Worm (Caenorhabditis elegans) whole organism, late embryonic: ENCODE results near the gene dhs-29.

ENCODE experiments used
- C08G9.2 ChIP-seq: sonication (generic microtip); optimal IDR thresholded peaks from 2 replicates; lab custom pipeline; 2016; ENCODE audit warnings: mild to moderate bottlenecking, missing genetic modification characterization, moderate library complexity, missing compliant biosample characterization
- K02D7.2 ChIP-seq: sonication (generic microtip); optimal IDR thresholded peaks from 2 replicates; lab custom pipeline; 2017; ENCODE audit warnings: mild to moderate bottlenecking, missing genetic modification characterization, missing compliant biosample characterization
- T23F11.4 ChIP-seq: fragments of 200-800 bp; sonication (Bioruptor generic); optimal IDR thresholded peaks from 2 replicates; lab custom pipeline; 2018; ENCODE audit warnings: mild to moderate bottlenecking, missing genetic modification characterization, missing compliant biosample characterization
- Y22D7AL.16 ChIP-seq: sonication (generic microtip); optimal IDR thresholded peaks from 2 replicates; lab custom pipeline; 2016; ENCODE audit warnings: missing genetic modification characterization, missing compliant biosample characterization
- ahr-1 ChIP-seq: sonication (generic microtip); optimal IDR thresholded peaks from 2 replicates; lab custom pipeline; 2016; ENCODE audit warnings: missing genetic modification characterization, missing compliant biosample characterization
- ceh-14 ChIP-seq: sonication (generic microtip); optimal IDR thresholded peaks from 2 replicates; lab custom pipeline; 2016; ENCODE audit warnings: missing genotype, missing genetic modification characterization, missing compliant biosample characterization
- ceh-19 ChIP-seq: fragments of 200-800 bp; sonication (Bioruptor generic); optimal IDR thresholded peaks from 2 replicates; lab custom pipeline; 2018; ENCODE audit warnings: mild to moderate bottlenecking, missing genetic modification characterization, missing compliant biosample characterization
- ceh-22 ChIP-seq: sonication (generic microtip); optimal IDR thresholded peaks from 2 replicates; lab custom pipeline; 2017; ENCODE audit warnings: missing biosample characterization, missing genetic modification characterization
- ceh-24 ChIP-seq: sonication (generic microtip); optimal IDR thresholded peaks from 2 replicates; lab custom pipeline; 2016; ENCODE audit warnings: mild to moderate bottlenecking, missing genetic modification characterization, missing compliant biosample characterization
- ceh-9 ChIP-seq: sonication (generic microtip); optimal IDR thresholded peaks from 2 replicates; lab custom pipeline; 2016; ENCODE audit warnings: mild to moderate bottlenecking, missing genetic modification characterization, inconsistent platforms, missing compliant biosample characterization
- che-1 ChIP-seq: sonication (generic microtip); optimal IDR thresholded peaks from 2 replicates; lab custom pipeline; 2016; ENCODE audit warnings: mild to moderate bottlenecking, missing genetic modification characterization, missing compliant biosample characterization
- dve-1 ChIP-seq: sonication (generic microtip); optimal IDR thresholded peaks from 2 replicates; lab custom pipeline; 2017; ENCODE audit warnings: antibody characterized with exemption, mild to moderate bottlenecking, missing genetic modification characterization, missing compliant biosample characterization
- elt-2 ChIP-seq: sonication (generic microtip); optimal IDR thresholded peaks from 2 replicates; lab custom pipeline; 2016; ENCODE audit warnings: missing genetic modification reagents, missing genetic modification characterization, missing compliant biosample characterization
- elt-4 ChIP-seq: sonication (generic microtip); optimal IDR thresholded peaks from 2 replicates; lab custom pipeline; 2016; ENCODE audit warnings: missing genetic modification characterization, missing compliant biosample characterization
- fkh-6 ChIP-seq: sonication (generic microtip); optimal IDR thresholded peaks from 2 replicates; lab custom pipeline; 2016; ENCODE audit warnings: missing genetic modification characterization, missing compliant biosample characterization
- hlh-13 ChIP-seq: fragments of 200-800 bp; sonication (Bioruptor generic); optimal IDR thresholded peaks from 2 replicates; lab custom pipeline; 2018; ENCODE audit warnings: mild to moderate bottlenecking, missing genetic modification characterization, missing compliant biosample characterization
- hlh-15 ChIP-seq: sonication (generic microtip); optimal IDR thresholded peaks from 2 replicates; lab custom pipeline; 2016; ENCODE audit warnings: missing genetic modification characterization, missing compliant biosample characterization
- lin-11 ChIP-seq: fragments of 200-800 bp; sonication (Bioruptor generic); optimal IDR thresholded peaks from 2 replicates; lab custom pipeline; 2018; ENCODE audit warnings: mild to moderate bottlenecking, missing genetic modification characterization, missing compliant biosample characterization
- madf-2 ChIP-seq: sonication (generic microtip); optimal IDR thresholded peaks from 2 replicates; lab custom pipeline; 2017; ENCODE audit warnings: missing genetic modification characterization, missing compliant biosample characterization
- mec-3 ChIP-seq: sonication (generic microtip); optimal IDR thresholded peaks from 2 replicates; lab custom pipeline; 2016; ENCODE audit warnings: borderline replicate concordance, missing genetic modification characterization, missing compliant biosample characterization
- nfya-1 ChIP-seq: sonication (generic microtip); optimal IDR thresholded peaks from 2 replicates; lab custom pipeline; 2017; ENCODE audit warnings: missing genetic modification characterization, mild to moderate bottlenecking, missing compliant biosample characterization, antibody characterized with exemption, moderate library complexity
- nhr-11 ChIP-seq: fragments of 150-350 bp; optimal IDR thresholded peaks from 2 replicates; lab custom pipeline; 2014; ENCODE audit warnings: missing biosample characterization, missing genetic modification characterization
- nhr-232 ChIP-seq: sonication (generic microtip); optimal IDR thresholded peaks from 2 replicates; lab custom pipeline; 2016; ENCODE audit warnings: missing genetic modification characterization, missing compliant biosample characterization
- npax-4 ChIP-seq: sonication (generic microtip); optimal IDR thresholded peaks from 2 replicates; lab custom pipeline; 2016; ENCODE audit warnings: missing genetic modification characterization, missing compliant biosample characterization
- pha-4 ChIP-seq: fragments of 150-350 bp; optimal IDR thresholded peaks from 2 replicates; lab custom pipeline; 2018; ENCODE audit warnings: missing biosample characterization, missing genetic modification reagents, missing genetic modification characterization
- pros-1 ChIP-seq: fragments of 150-350 bp; optimal IDR thresholded peaks from 2 replicates; lab custom pipeline; 2014; ENCODE audit warnings: missing biosample characterization, missing genetic modification reagents, missing genetic modification characterization
- ref-2 ChIP-seq: sonication (generic microtip); optimal IDR thresholded peaks from 2 replicates; lab custom pipeline; 2016; ENCODE audit warnings: missing genetic modification characterization, missing compliant biosample characterization
- sdc-2 ChIP-seq: sonication (generic microtip); optimal IDR thresholded peaks from 2 replicates; lab custom pipeline; 2016; ENCODE audit warnings: missing genotype, missing genetic modification characterization, missing compliant biosample characterization
- sox-4 ChIP-seq: sonication (generic microtip); optimal IDR thresholded peaks from 2 replicates; lab custom pipeline; 2017; ENCODE audit warnings: mild to moderate bottlenecking, missing genetic modification characterization, inconsistent platforms, missing compliant biosample characterization
- syd-9 ChIP-seq: sonication (generic microtip); optimal IDR thresholded peaks from 2 replicates; lab custom pipeline; 2016; ENCODE audit warnings: mild to moderate bottlenecking, missing genetic modification characterization, moderate library complexity, missing compliant biosample characterization
- tbx-2 ChIP-seq: sonication (generic microtip); optimal IDR thresholded peaks from 2 replicates; lab custom pipeline; 2016; ENCODE audit warnings: missing genetic modification characterization, missing compliant biosample characterization
- ttx-3 ChIP-seq: sonication (generic microtip); optimal IDR thresholded peaks from 2 replicates; lab custom pipeline; 2016; ENCODE audit warnings: missing genetic modification reagents, missing genetic modification characterization, missing compliant biosample characterization
- unc-42 ChIP-seq: sonication (generic microtip); optimal IDR thresholded peaks from 2 replicates; lab custom pipeline; 2016; ENCODE audit warnings: missing genotype, missing genetic modification characterization, missing compliant biosample characterization
- unc-86 ChIP-seq: sonication (generic microtip); optimal IDR thresholded peaks from 2 replicates; lab custom pipeline; 2016; ENCODE audit warnings: missing genetic modification characterization, missing compliant biosample characterization
- zip-5 ChIP-seq: sonication (generic microtip); optimal IDR thresholded peaks from 2 replicates; lab custom pipeline; 2016; ENCODE audit warnings: missing genetic modification characterization, missing compliant biosample characterization
- ztf-16 ChIP-seq: sonication (generic microtip); optimal IDR thresholded peaks from 2 replicates; lab custom pipeline; 2017; ENCODE audit warnings: missing genetic modification characterization, missing compliant biosample characterization

dhs-29 gene

ce11 chrX:7672693-7673092 is 8.0 kb upstream of the dhs-29 start, which contains the start of gene F27D9.2:
Gene F27D9.2 (plus strand): TSS chrX:7672993.
- TF ChIP-seq nfya-1 (tag; lab: Kevin White, UChicago) (no peak), ref-2 (no peak), che-1 (no peak), madf-2 (tag; lab: Kevin White, UChicago) (no peak), unc-86 (tag; lab: Kevin White, UChicago) (no peak), ztf-16 (no peak), hlh-15 (tag; lab: Kevin White, UChicago) (no peak), pha-4 (tag; lab: Kevin White, UChicago) (no peak), pros-1 (tag; lab: Kevin White, UChicago) (no peak), Y22D7AL.16 (tag; lab: Kevin White, UChicago) (no peak), unc-42 (tag; lab: Kevin White, UChicago) (no peak), tbx-2 (no peak), nhr-232 (no peak), hlh-13 (GFP tag; lab: Kevin White, UChicago) (no peak)

ce11 chrX:7670655-7671054 is 5.9 kb upstream of the dhs-29 start, which contains the start of gene F27D9.7:
Gene F27D9.7 (minus strand): TSS chrX:7670755.
- no peak for TF ChIP-seq elt-2 (tag; lab: Kevin White, UChicago)
- TF ChIP-seq sdc-2 (tag; lab: Kevin White, UChicago) = no peak
- TF ChIP-seq mec-3 = no peak
- no peak for TF ChIP-seq T23F11.4 (GFP tag; lab: Kevin White, UChicago)

- TF ChIP-seq hlh-15 (tag; lab: Kevin White, UChicago) = no peak
- no peak for TF ChIP-seq npax-4 (tag; lab: Kevin White, UChicago)
- no peak for TF ChIP-seq dve-1 (tag; lab: Kevin White, UChicago)
- no peak for TF ChIP-seq fkh-6 (tag; lab: Kevin White, UChicago)
- no peak for TF ChIP-seq ceh-9 (tag; lab: Kevin White, UChicago)
- no peak for TF ChIP-seq nhr-11 (tag; lab: Kevin White, UChicago)
- TF ChIP-seq elt-4 (tag; lab: Kevin White, UChicago) = no peak
- TF ChIP-seq lin-11 (tag; lab: Kevin White, UChicago) = no peak
- no peak for TF ChIP-seq ceh-14 (tag; lab: Kevin White, UChicago)
- no peak for TF ChIP-seq ceh-22 (tag; lab: Kevin White, UChicago)
- TF ChIP-seq unc-86 (tag; lab: Kevin White, UChicago) = no peak
- no peak for TF ChIP-seq K02D7.2 (tag; lab: Kevin White, UChicago)
- no peak for TF ChIP-seq sdc-2 (tag; lab: Kevin White, UChicago)
- no peak for TF ChIP-seq zip-5 (tag; lab: Kevin White, UChicago)
- TF ChIP-seq sox-4 = no peak
- TF ChIP-seq ahr-1 = no peak
- TF ChIP-seq ceh-19 (GFP tag; lab: Kevin White, UChicago) = no peak
These were observed 2.8 kb upstream of the dhs-29 start, which contains the start of gene F27D9.13 for ce11 chrX:7667394-7668089. Gene F27D9.13 (minus strand): TSS chrX:7667444.

ce11 chrX:7665401-7665800 is 682 bp upstream of the dhs-29 start:
- TF ChIP-seq hlh-15 (tag; lab: Kevin White, UChicago) = no peak
- no peak for TF ChIP-seq syd-9 (tag; lab: Kevin White, UChicago)
- no peak for TF ChIP-seq sox-4
- TF ChIP-seq C08G9.2 (tag; lab: Kevin White, UChicago) = no peak
- TF ChIP-seq Y22D7AL.16 (tag; lab: Kevin White, UChicago) = no peak
- no peak for TF ChIP-seq ceh-24 (tag; lab: Kevin White, UChicago)
- TF ChIP-seq K02D7.2 (tag; lab: Kevin White, UChicago) = no peak
- TF ChIP-seq ttx-3 (tag; lab: Kevin White, UChicago) = no peak
